Fruit fly (Drosophila melanogaster): ENCODE results near the gene CG43336.

DNA sequence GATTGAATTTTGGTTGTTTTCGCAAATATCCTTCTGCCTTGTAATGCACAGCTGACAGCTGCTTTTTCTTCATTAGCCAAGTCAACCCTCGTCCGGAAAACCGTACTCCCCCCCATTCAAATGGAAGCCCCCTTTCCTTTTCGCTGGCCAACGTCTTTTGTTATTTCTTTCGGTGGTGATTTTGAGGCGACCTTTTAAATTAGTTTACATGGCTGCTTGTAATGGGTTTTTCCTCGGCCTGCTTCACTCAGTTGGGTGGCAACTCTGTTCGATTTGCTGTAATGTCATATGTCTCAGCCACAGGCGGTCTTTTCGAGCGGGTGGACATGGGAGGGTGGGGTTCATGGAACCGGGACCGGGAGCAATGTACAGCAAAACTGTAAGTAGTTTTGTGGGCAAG is 23.5 kb downstream of the CG43336 start:
- no peak for TF ChIP-seq psq (optimal IDR thresholded peaks at IDR 0.05)
- TF ChIP-seq Sin3A (optimal IDR thresholded peaks at IDR 0.05) = no peak
- no peak for TF ChIP-seq Myc (optimal IDR thresholded peaks at IDR 0.05)
- TF ChIP-seq h (optimal IDR thresholded peaks at IDR 0.05) = no peak

All from Kc167 (cell line).